Worm (Caenorhabditis elegans) whole organism, young adult: Measurements from ENCODE around the gene srg-27.

Experiments used
- D2030.7 ChIP-seq: fragments of 200-800 bp; sonication (Bioruptor generic); IDR thresholded peaks from 2 replicates; pipeline ENCODE4 v1.3.6; 2022; ENCODE audit warnings: missing genetic modification reagents, missing genetic modification characterization, missing compliant biosample characterization
- F10E7.11 ChIP-seq: sonication (generic microtip); optimal IDR thresholded peaks from 2 replicates; lab custom pipeline; 2017; ENCODE audit warnings: mild to moderate bottlenecking, missing genetic modification characterization, moderate library complexity, missing compliant biosample characterization
- F33H1.4 ChIP-seq: fragments of 200-800 bp; sonication (Bioruptor generic); IDR thresholded peaks from 2 replicates; pipeline ENCODE4 v1.3.6; 2022; ENCODE audit warnings: missing genetic modification reagents, missing genetic modification characterization, missing compliant biosample characterization
- F55B11.4 ChIP-seq: sonication (generic microtip); optimal IDR thresholded peaks from 2 replicates; lab custom pipeline; 2016; ENCODE audit warnings: missing compliant biosample characterization, missing genetic modification characterization, borderline replicate concordance; ENCODE audit not compliant: insufficient read depth
- Y53G8AR.9 ChIP-seq: fragments of 200-800 bp; sonication (Bioruptor generic); conservative IDR thresholded peaks from 2 replicates; pipeline ENCODE4 v1.3.6; 2022; ENCODE audit warnings: missing genetic modification reagents, missing genetic modification characterization, missing compliant biosample characterization
- Y56A3A.18 ChIP-seq: fragments of 200-800 bp; sonication (Bioruptor generic); IDR thresholded peaks from 2 replicates; pipeline ENCODE4 v1.3.6; 2022; ENCODE audit warnings: missing genetic modification reagents, missing genetic modification characterization, missing compliant biosample characterization
- Y67H2A.10 ChIP-seq: fragments of 200-800 bp; sonication (Bioruptor generic); conservative IDR thresholded peaks from 2 replicates; pipeline ENCODE4 v1.3.6; 2022; ENCODE audit warnings: missing genetic modification reagents, missing genetic modification characterization, missing compliant biosample characterization
- ZK185.1 ChIP-seq: sonication (generic microtip); optimal IDR thresholded peaks from 2 replicates; lab custom pipeline; 2016; ENCODE audit warnings: mild to moderate bottlenecking, missing genetic modification characterization, missing compliant biosample characterization; ENCODE audit not compliant: poor library complexity, severe bottlenecking
- ama-1 ChIP-seq, 3 experiments: fragments of 150-350 bp in 1 of 3; sonication (generic microtip) in 2 of 3; optimal IDR thresholded peaks; 2 replicates each; lab custom pipeline; 2014 to 2018; ENCODE audit warnings: missing biosample characterization in 2 of 3, missing genetic modification characterization in 2 of 3, missing genetic modification reagents in 2 of 3
- aptf-2 ChIP-seq: fragments of 200-800 bp; sonication (Bioruptor generic); conservative IDR thresholded peaks from 2 replicates; pipeline ENCODE4 v1.3.6; 2022; ENCODE audit warnings: missing genetic modification reagents, missing genetic modification characterization, missing compliant biosample characterization
- atf-7 ChIP-seq: sonication (generic microtip); optimal IDR thresholded peaks from 2 replicates; lab custom pipeline; 2017; ENCODE audit warnings: mild to moderate bottlenecking, missing genetic modification characterization, missing compliant biosample characterization
- attf-3 ChIP-seq: fragments of 200-800 bp; sonication (Bioruptor generic); conservative IDR thresholded peaks from 2 replicates; pipeline ENCODE4 v1.3.6; 2022; ENCODE audit warnings: missing genetic modification reagents, missing genetic modification characterization, missing compliant biosample characterization
- ccch-3 ChIP-seq: fragments of 200-800 bp; sonication (Bioruptor generic); optimal IDR thresholded peaks from 2 replicates; lab custom pipeline; 2018; ENCODE audit warnings: mild to moderate bottlenecking, missing genetic modification characterization, missing compliant biosample characterization
- cebp-2 ChIP-seq: fragments of 200-800 bp; sonication (Bioruptor generic); IDR thresholded peaks from 2 replicates; pipeline ENCODE4 v1.3.6; 2022; ENCODE audit warnings: missing genetic modification characterization, missing compliant biosample characterization
- ceh-100 ChIP-seq: fragments of 200-800 bp; sonication (Bioruptor generic); IDR thresholded peaks from 2 replicates; pipeline ENCODE4 v1.3.6; 2022; ENCODE audit warnings: missing genetic modification reagents, missing genetic modification characterization, missing compliant biosample characterization
- ceh-58 ChIP-seq: fragments of 200-800 bp; sonication (Bioruptor generic); IDR thresholded peaks from 2 replicates; pipeline ENCODE4 v1.3.6; 2022; ENCODE audit warnings: missing genetic modification characterization, missing compliant biosample characterization
- chd-7 ChIP-seq: sonication (generic microtip); optimal IDR thresholded peaks from 2 replicates; lab custom pipeline; 2016; ENCODE audit warnings: mild to moderate bottlenecking, missing genetic modification characterization, moderate library complexity, missing compliant biosample characterization
- dox-1 ChIP-seq: fragments of 200-800 bp; sonication (Bioruptor generic); IDR thresholded peaks from 2 replicates; pipeline ENCODE4 v1.3.6; 2022; ENCODE audit warnings: missing genetic modification reagents, missing genetic modification characterization, missing compliant biosample characterization
- dpff-1 ChIP-seq: sonication (generic microtip); optimal IDR thresholded peaks from 2 replicates; lab custom pipeline; 2017; ENCODE audit warnings: mild to moderate bottlenecking, missing genetic modification characterization, missing compliant biosample characterization
- efl-1 ChIP-seq: fragments of 150-350 bp; optimal IDR thresholded peaks from 2 replicates; lab custom pipeline; 2014; ENCODE audit warnings: missing biosample characterization, missing genetic modification reagents, missing genetic modification characterization
- ekl-4 ChIP-seq: fragments of 200-800 bp; sonication (Bioruptor generic); IDR thresholded peaks from 2 replicates; pipeline ENCODE4 v1.3.6; 2022; ENCODE audit warnings: missing genetic modification reagents, missing genetic modification characterization, missing compliant biosample characterization
- fkh-3 ChIP-seq: sonication (generic microtip); optimal IDR thresholded peaks from 2 replicates; lab custom pipeline; 2016; ENCODE audit warnings: mild to moderate bottlenecking, missing genetic modification characterization, missing compliant biosample characterization
- gei-17 ChIP-seq: fragments of 200-800 bp; sonication (Bioruptor generic); optimal IDR thresholded peaks from 2 replicates; lab custom pipeline; 2018; ENCODE audit warnings: mild to moderate bottlenecking, missing genetic modification characterization, missing compliant biosample characterization
- hmg-1.2 ChIP-seq: fragments of 200-800 bp; sonication (Bioruptor generic); IDR thresholded peaks from 2 replicates; pipeline ENCODE4 v1.3.6; 2022; ENCODE audit warnings: missing genetic modification reagents, missing genetic modification characterization, missing compliant biosample characterization
- hsf-1 ChIP-seq: fragments of 200-800 bp; sonication (Bioruptor generic); IDR thresholded peaks from 2 replicates; pipeline ENCODE4 v1.3.6; 2022; ENCODE audit warnings: missing genetic modification reagents, missing genetic modification characterization, missing compliant biosample characterization
- let-526 ChIP-seq: fragments of 200-800 bp; sonication (Bioruptor generic); IDR thresholded peaks from 2 replicates; pipeline ENCODE4 v1.3.6; 2022; ENCODE audit warnings: missing genetic modification reagents, missing genetic modification characterization, missing compliant biosample characterization
- lin-35 ChIP-seq, 3 experiments: fragments of 150-350 bp in 2 of 3; sonication (generic microtip) in 1 of 3; optimal IDR thresholded peaks; 2 replicates each; lab custom pipeline; 2014 to 2018; ENCODE audit warnings: missing biosample characterization in 3 of 3, missing genetic modification characterization in 3 of 3, missing genetic modification reagents in 3 of 3
- lin-54 ChIP-seq: fragments of 200-800 bp; sonication (Bioruptor generic); optimal IDR thresholded peaks from 2 replicates; lab custom pipeline; 2018; ENCODE audit warnings: mild to moderate bottlenecking, missing genetic modification characterization, missing compliant biosample characterization
- lir-1 ChIP-seq: fragments of 200-800 bp; sonication (Bioruptor generic); conservative IDR thresholded peaks from 2 replicates; pipeline ENCODE4 v1.3.6; 2022; ENCODE audit warnings: missing genetic modification reagents, missing genetic modification characterization, missing compliant biosample characterization
- madf-10 ChIP-seq: sonication (generic microtip); optimal IDR thresholded peaks from 2 replicates; lab custom pipeline; 2016; ENCODE audit warnings: mild to moderate bottlenecking, missing genetic modification characterization, missing compliant biosample characterization
- madf-3 ChIP-seq: fragments of 200-800 bp; sonication (Bioruptor generic); IDR thresholded peaks from 2 replicates; pipeline ENCODE4 v1.3.6; 2022; ENCODE audit warnings: missing genetic modification reagents, missing genetic modification characterization, missing compliant biosample characterization
- madf-6 ChIP-seq: fragments of 200-800 bp; sonication (Bioruptor generic); IDR thresholded peaks from 2 replicates; pipeline ENCODE4 v1.3.6; 2022; ENCODE audit warnings: missing genetic modification reagents, missing genetic modification characterization, missing compliant biosample characterization
- mcd-1 ChIP-seq: fragments of 200-800 bp; sonication (Bioruptor generic); IDR thresholded peaks from 2 replicates; pipeline ENCODE4 v1.3.6; 2022; ENCODE audit warnings: missing genetic modification reagents, missing genetic modification characterization, missing compliant biosample characterization
- mes-4 ChIP-seq: sonication (generic microtip); optimal IDR thresholded peaks from 2 replicates; lab custom pipeline; 2016; ENCODE audit warnings: missing genotype, missing genetic modification characterization, missing compliant biosample characterization
- nhr-120 ChIP-seq: fragments of 200-800 bp; sonication (Bioruptor generic); IDR thresholded peaks from 2 replicates; pipeline ENCODE4 v1.3.6; 2022; ENCODE audit warnings: missing genetic modification characterization, missing compliant biosample characterization
- nhr-80 ChIP-seq: sonication (generic microtip); optimal IDR thresholded peaks from 2 replicates; lab custom pipeline; 2016; ENCODE audit warnings: missing genetic modification characterization, missing compliant biosample characterization
- rcor-1 ChIP-seq: fragments of 200-800 bp; sonication (Bioruptor generic); IDR thresholded peaks from 2 replicates; pipeline ENCODE4 v1.3.6; 2022; ENCODE audit warnings: missing genetic modification reagents, missing genetic modification characterization, missing compliant biosample characterization
- rpc-1 ChIP-seq, 2 experiments: fragments of 150-350 bp in 1 of 2; sonication (generic microtip) in 1 of 2; optimal IDR thresholded peaks; 2 replicates each; lab custom pipeline; 2014 to 2018; ENCODE audit warnings: missing biosample characterization in 1 of 2, missing genetic modification characterization in 1 of 2, missing genetic modification reagents in 1 of 2, missing genotype in 1 of 2
- sea-2 ChIP-seq: fragments of 200-800 bp; sonication (Bioruptor generic); IDR thresholded peaks from 2 replicates; pipeline ENCODE4 v1.3.6; 2022; ENCODE audit warnings: missing genetic modification characterization, missing compliant biosample characterization
- snpc-4 ChIP-seq, 5 experiments: fragments of 150-350 bp in 1 of 5; sonication (generic microtip) in 4 of 5; optimal IDR thresholded peaks; 2 replicates each; lab custom pipeline; 2014 to 2018; ENCODE audit warnings: missing genetic modification characterization in 5 of 5, missing biosample characterization in 3 of 5, antibody characterized with exemption in 2 of 5, mild to moderate bottlenecking in 2 of 5, missing compliant biosample characterization in 2 of 5, missing genotype in 2 of 5, moderate library complexity in 2 of 5, missing genetic modification reagents in 1 of 5
- tbp1 ChIP-seq: fragments of 200-800 bp; sonication (Bioruptor generic); optimal IDR thresholded peaks from 2 replicates; lab custom pipeline; 2018; ENCODE audit warnings: mild to moderate bottlenecking, missing genetic modification characterization, missing compliant biosample characterization
- unc-130 ChIP-seq: sonication (generic microtip); optimal IDR thresholded peaks from 2 replicates; lab custom pipeline; 2016; ENCODE audit warnings: missing genetic modification reagents, missing genetic modification characterization, missing compliant biosample characterization
- xnd-1 ChIP-seq: sonication (generic microtip); optimal IDR thresholded peaks from 2 replicates; lab custom pipeline; 2016; ENCODE audit warnings: missing genotype, missing genetic modification reagents, missing genetic modification characterization, missing compliant biosample characterization
- zfh-2 ChIP-seq: fragments of 200-800 bp; sonication (Bioruptor generic); conservative IDR thresholded peaks from 2 replicates; pipeline ENCODE4 v1.3.6; 2022; ENCODE audit warnings: missing genetic modification reagents, missing genetic modification characterization, missing compliant biosample characterization
- zim-3 ChIP-seq: sonication (generic microtip); optimal IDR thresholded peaks from 2 replicates; lab custom pipeline; 2017; ENCODE audit warnings: mild to moderate bottlenecking, missing genetic modification characterization, moderate library complexity, missing compliant biosample characterization
- ztf-18 ChIP-seq: sonication (generic microtip); optimal IDR thresholded peaks from 2 replicates; lab custom pipeline; 2016; ENCODE audit warnings: missing genotype, mild to moderate bottlenecking, missing genetic modification characterization, missing compliant biosample characterization
- ztf-28 ChIP-seq: fragments of 200-800 bp; sonication (Bioruptor generic); IDR thresholded peaks from 2 replicates; pipeline ENCODE4 v1.3.6; 2022; ENCODE audit warnings: missing genetic modification reagents, missing genetic modification characterization, missing compliant biosample characterization
- ztf-3 ChIP-seq: fragments of 200-800 bp; sonication (Bioruptor generic); optimal IDR thresholded peaks from 2 replicates; lab custom pipeline; 2018; ENCODE audit warnings: mild to moderate bottlenecking, missing genetic modification characterization, missing compliant biosample characterization

The srg-27 gene

DNA sequence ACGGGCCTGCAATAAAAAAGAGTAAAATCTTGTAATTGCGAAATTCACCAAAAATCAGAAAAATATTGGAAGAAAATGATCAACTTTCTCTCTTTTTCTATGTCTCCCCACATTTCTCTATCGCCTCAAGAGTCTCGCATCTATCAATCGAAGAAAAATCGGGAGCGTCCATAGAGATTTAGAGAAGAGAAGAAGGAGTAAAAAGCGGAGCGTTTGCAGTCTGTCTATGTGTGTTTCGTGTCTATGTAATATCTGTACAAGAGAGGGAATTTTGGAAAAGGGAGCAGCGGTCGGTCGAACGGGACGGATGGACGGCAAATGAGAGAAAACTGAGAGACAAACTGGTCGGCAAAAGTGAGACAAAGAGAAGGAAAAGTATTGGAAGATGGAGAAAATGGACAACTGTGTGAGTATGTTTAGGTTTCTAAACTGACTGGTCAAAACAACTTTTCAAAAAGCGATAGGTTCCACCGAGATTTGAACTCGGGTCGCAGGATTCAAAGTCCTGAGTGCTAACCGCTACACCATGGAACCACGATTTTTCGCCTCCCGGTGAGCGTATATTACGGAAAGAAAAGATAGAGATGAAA is 9.8 kb upstream of the srg-27 start:
- no peak for TF ChIP-seq dpff-1 (tag; lab: Kevin White, UChicago)
- no peak for TF ChIP-seq ama-1 (optimal IDR thresholded peaks at IDR 0.05; lab: Kevin White, UChicago)
- no peak for TF ChIP-seq ama-1 (GFP tag; optimal IDR thresholded peaks at IDR 0.05; lab: Kevin White, UChicago)
- peak; percentile 67 for TF ChIP-seq rpc-1 (optimal IDR thresholded peaks at IDR 0.05; lab: Kevin White, UChicago)
- TF ChIP-seq rpc-1 (tag; optimal IDR thresholded peaks at IDR 0.05; lab: Kevin White, UChicago) = peak; percentile 85
- TF ChIP-seq dox-1 (GFP tag; lab: Robert Waterston, UW) = peak; percentile 80
- TF ChIP-seq ceh-58 (GFP tag; lab: Robert Waterston, UW) = no peak
- TF ChIP-seq F33H1.4 (GFP tag; lab: Robert Waterston, UW) = no peak
- TF ChIP-seq ztf-18 (tag; lab: Kevin White, UChicago) = peak; percentile 36
- TF ChIP-seq hmg-1.2 = 0 out of 2 replicates have a peak, but pooled peaks have one; percentile 25
- TF ChIP-seq tbp1 (GFP tag; lab: Kevin White, UChicago) = peak; percentile 88
- TF ChIP-seq ccch-3 = no peak
- no peak for TF ChIP-seq lin-35 (GFP tag; optimal IDR thresholded peaks at IDR 0.05; lab: Kevin White, UChicago)
- TF ChIP-seq hsf-1 (GFP tag; lab: Robert Waterston, UW) = no peak
- TF ChIP-seq mes-4 (tag; lab: Kevin White, UChicago) = no peak
- no peak for TF ChIP-seq gei-17 (GFP tag; lab: Kevin White, UChicago)
- TF ChIP-seq rcor-1 (GFP tag; lab: Robert Waterston, UW) = no peak
- no peak for TF ChIP-seq ztf-28 (GFP tag; lab: Robert Waterston, UW)
- TF ChIP-seq ZK185.1 (tag; lab: Kevin White, UChicago) = peak; percentile 44
- no peak for TF ChIP-seq zfh-2 (GFP tag; lab: Robert Waterston, UW)
- TF ChIP-seq fkh-3 (tag; lab: Kevin White, UChicago) = no peak
- no peak for TF ChIP-seq aptf-2 (GFP tag; lab: Robert Waterston, UW)
- TF ChIP-seq let-526 (GFP tag; lab: Robert Waterston, UW) = no peak
- TF ChIP-seq ekl-4 (GFP tag; lab: Robert Waterston, UW) = no peak
- no peak for TF ChIP-seq unc-130
- peak; percentile 89 for TF ChIP-seq nhr-80 (tag; lab: Kevin White, UChicago)
- TF ChIP-seq snpc-4 (GFP tag; optimal IDR thresholded peaks at IDR 0.05; lab: Kevin White, UChicago) = peak; percentile 27
- TF ChIP-seq snpc-4 (tag; optimal IDR thresholded peaks at IDR 0.05; lab: Kevin White, UChicago) = peak; percentile 66 to 80 (median 75)
- TF ChIP-seq ztf-3 (GFP tag; lab: Kevin White, UChicago) = no peak
- no peak for TF ChIP-seq lir-1 (GFP tag; lab: Robert Waterston, UW)
- TF ChIP-seq Y67H2A.10 (GFP tag; lab: Robert Waterston, UW) = no peak
- TF ChIP-seq chd-7 (tag; lab: Kevin White, UChicago) = no peak
- peak; percentile 9 for TF ChIP-seq lin-54
- no peak for TF ChIP-seq attf-3
- TF ChIP-seq madf-10 (tag; lab: Kevin White, UChicago) = peak; percentile 29
- no peak for TF ChIP-seq F55B11.4 (tag; lab: Kevin White, UChicago)
- TF ChIP-seq ceh-100 (GFP tag; lab: Robert Waterston, UW) = no peak
- TF ChIP-seq nhr-120 = no peak
- peak; percentile 12 for TF ChIP-seq atf-7
- TF ChIP-seq madf-6 (GFP tag; lab: Robert Waterston, UW) = peak; percentile 34
- no peak for TF ChIP-seq sea-2 (GFP tag; lab: Robert Waterston, UW)
- TF ChIP-seq efl-1 (GFP tag; lab: Kevin White, UChicago) = no peak
- no peak for TF ChIP-seq madf-3 (GFP tag; lab: Robert Waterston, UW)
- TF ChIP-seq xnd-1 (tag; lab: Kevin White, UChicago) = no peak
- TF ChIP-seq zim-3 = no peak
- no peak for TF ChIP-seq F10E7.11
- no peak for TF ChIP-seq mcd-1 (GFP tag; lab: Robert Waterston, UW)
- no peak for TF ChIP-seq Y56A3A.18 (GFP tag; lab: Robert Waterston, UW)
- TF ChIP-seq cebp-2 (GFP tag; lab: Robert Waterston, UW) = no peak
- TF ChIP-seq D2030.7 (GFP tag; lab: Robert Waterston, UW) = no peak; the same call in 1 of the 2 replicates
- no peak for TF ChIP-seq Y53G8AR.9 (GFP tag; lab: Robert Waterston, UW)
